Worm (Caenorhabditis elegans) whole organism, mixed stage, embryonic: ENCODE data around the gene cdc-25.3.
A peak's percentile ranks its signal among the peaks of the same experiment; 100 is the strongest.

ENCODE experiments used
- M03D4.4 ChIP-seq: sonication (generic microtip); optimal IDR thresholded peaks from 2 replicates; lab custom pipeline; 2017; ENCODE audit warnings: mild to moderate bottlenecking, missing genetic modification characterization, missing compliant biosample characterization
- bed-3 ChIP-seq: fragments of 200-800 bp; sonication (Bioruptor generic); optimal IDR thresholded peaks from 3 replicates; lab custom pipeline; 2018; ENCODE audit warnings: mild to moderate bottlenecking, missing genetic modification characterization, moderate library complexity, missing compliant biosample characterization
- blmp-1 ChIP-seq: fragments of 150-350 bp; optimal IDR thresholded peaks from 2 replicates; lab custom pipeline; 2014; ENCODE audit warnings: missing biosample characterization, missing genetic modification characterization
- ceh-39 ChIP-seq: fragments of 150-350 bp; optimal IDR thresholded peaks from 2 replicates; lab custom pipeline; 2014; ENCODE audit warnings: missing biosample characterization, missing genetic modification characterization
- ceh-43 ChIP-seq: fragments of 200-800 bp; sonication (Bioruptor generic); optimal IDR thresholded peaks from 2 replicates; lab custom pipeline; 2018; ENCODE audit warnings: mild to moderate bottlenecking, missing genetic modification characterization, moderate library complexity, missing compliant biosample characterization
- ceh-83 ChIP-seq: fragments of 200-800 bp; sonication (Bioruptor generic); optimal IDR thresholded peaks from 2 replicates; lab custom pipeline; 2018; ENCODE audit warnings: mild to moderate bottlenecking, missing genetic modification characterization, missing compliant biosample characterization
- ces-1 ChIP-seq: fragments of 150-350 bp; optimal IDR thresholded peaks from 2 replicates; lab custom pipeline; 2014; ENCODE audit warnings: missing biosample characterization, missing genetic modification reagents, missing genetic modification characterization
- cnd-1 ChIP-seq: fragments of 200-800 bp; sonication (Bioruptor generic); optimal IDR thresholded peaks from 2 replicates; lab custom pipeline; 2018; ENCODE audit warnings: mild to moderate bottlenecking, missing genetic modification characterization, missing compliant biosample characterization
- drap-1 ChIP-seq: fragments of 200-800 bp; sonication (Bioruptor generic); optimal IDR thresholded peaks from 3 replicates; lab custom pipeline; 2018; ENCODE audit warnings: mild to moderate bottlenecking, missing genetic modification characterization, missing compliant biosample characterization
- elt-1 ChIP-seq: sonication (generic microtip); optimal IDR thresholded peaks from 2 replicates; lab custom pipeline; 2017; ENCODE audit warnings: missing genetic modification characterization, mild to moderate bottlenecking, missing compliant biosample characterization, antibody characterized with exemption, moderate library complexity, borderline replicate concordance; ENCODE audit not compliant: insufficient read depth
- elt-3 ChIP-seq: fragments of 150-350 bp; optimal IDR thresholded peaks from 2 replicates; lab custom pipeline; 2014; ENCODE audit warnings: missing biosample characterization, missing genetic modification characterization
- flh-1 ChIP-seq: fragments of 200-800 bp; sonication (Bioruptor generic); optimal IDR thresholded peaks from 2 replicates; lab custom pipeline; 2018; ENCODE audit warnings: mild to moderate bottlenecking, missing genetic modification characterization, moderate library complexity, missing compliant biosample characterization
- ham-2 ChIP-seq: fragments of 200-800 bp; sonication (Bioruptor generic); optimal IDR thresholded peaks from 2 replicates; lab custom pipeline; 2018; ENCODE audit warnings: mild to moderate bottlenecking, missing genetic modification characterization, missing compliant biosample characterization
- hlh-1 ChIP-seq: fragments of 150-350 bp; optimal IDR thresholded peaks from 2 replicates; lab custom pipeline; 2014; ENCODE audit warnings: missing biosample characterization, missing genetic modification reagents, missing genetic modification characterization
- lin-13 ChIP-seq: fragments of 150-350 bp; optimal IDR thresholded peaks from 2 replicates; lab custom pipeline; 2014; ENCODE audit warnings: missing biosample characterization, missing genetic modification characterization
- lin-32 ChIP-seq: fragments of 200-800 bp; sonication (Bioruptor generic); optimal IDR thresholded peaks from 2 replicates; lab custom pipeline; 2018; ENCODE audit warnings: mild to moderate bottlenecking, missing genetic modification characterization, missing compliant biosample characterization
- lsy-2 ChIP-seq: fragments of 150-350 bp; optimal IDR thresholded peaks from 2 replicates; lab custom pipeline; 2014; ENCODE audit warnings: missing biosample characterization, missing genetic modification characterization
- mab-5 ChIP-seq: fragments of 150-350 bp; optimal IDR thresholded peaks from 2 replicates; lab custom pipeline; 2014; ENCODE audit warnings: missing biosample characterization, missing genetic modification characterization
- mep-1 ChIP-seq: fragments of 150-350 bp; optimal IDR thresholded peaks from 2 replicates; lab custom pipeline; 2017; ENCODE audit warnings: missing biosample characterization, missing genetic modification reagents, missing genetic modification characterization, inconsistent platforms
- mls-2 ChIP-seq: sonication (generic microtip); optimal IDR thresholded peaks from 2 replicates; lab custom pipeline; 2016; ENCODE audit warnings: mild to moderate bottlenecking, missing genetic modification characterization, moderate library complexity, missing compliant biosample characterization
- nhr-12 ChIP-seq: fragments of 150-350 bp; optimal IDR thresholded peaks from 2 replicates; lab custom pipeline; 2014; ENCODE audit warnings: missing biosample characterization, missing genetic modification characterization
- nhr-2 ChIP-seq: fragments of 150-350 bp; optimal IDR thresholded peaks from 2 replicates; lab custom pipeline; 2014; ENCODE audit warnings: missing biosample characterization, missing genetic modification characterization
- nhr-237 ChIP-seq: fragments of 150-350 bp; optimal IDR thresholded peaks from 2 replicates; lab custom pipeline; 2014; ENCODE audit warnings: missing biosample characterization, missing genetic modification characterization
- nhr-28 ChIP-seq: fragments of 150-350 bp; optimal IDR thresholded peaks from 2 replicates; lab custom pipeline; 2014; ENCODE audit warnings: missing biosample characterization, missing genetic modification characterization
- nhr-76 ChIP-seq: sonication (generic microtip); optimal IDR thresholded peaks from 2 replicates; lab custom pipeline; 2017; ENCODE audit warnings: missing biosample characterization, missing genetic modification characterization
- pha-4 ChIP-seq: fragments of 150-350 bp; optimal IDR thresholded peaks from 2 replicates; lab custom pipeline; 2018; ENCODE audit warnings: missing biosample characterization, missing genetic modification reagents, missing genetic modification characterization
- sem-2 ChIP-seq: fragments of 200-800 bp; sonication (Bioruptor generic); optimal IDR thresholded peaks from 2 replicates; lab custom pipeline; 2018; ENCODE audit warnings: mild to moderate bottlenecking, missing genetic modification characterization, missing compliant biosample characterization
- snpc-4 ChIP-seq: fragments of 150-350 bp; optimal IDR thresholded peaks from 2 replicates; lab custom pipeline; 2014; ENCODE audit warnings: missing biosample characterization, missing genetic modification characterization
- sptf-1 ChIP-seq: sonication (generic microtip); optimal IDR thresholded peaks from 2 replicates; lab custom pipeline; 2017; ENCODE audit warnings: mild to moderate bottlenecking, missing genetic modification characterization, moderate library complexity, missing compliant biosample characterization
- tbx-8 ChIP-seq: fragments of 200-800 bp; sonication (Bioruptor generic); optimal IDR thresholded peaks from 2 replicates; lab custom pipeline; 2018; ENCODE audit warnings: mild to moderate bottlenecking, missing genetic modification characterization, moderate library complexity, missing compliant biosample characterization
- unc-120 ChIP-seq: sonication (generic microtip); optimal IDR thresholded peaks from 2 replicates; lab custom pipeline; 2017; ENCODE audit warnings: missing genetic modification characterization, missing compliant biosample characterization; ENCODE audit not compliant: poor library complexity, severe bottlenecking
- unc-39 ChIP-seq: fragments of 150-350 bp; optimal IDR thresholded peaks from 2 replicates; lab custom pipeline; 2014; ENCODE audit warnings: missing biosample characterization, missing genetic modification characterization
- unc-62 ChIP-seq: fragments of 150-350 bp; optimal IDR thresholded peaks from 2 replicates; lab custom pipeline; 2014; ENCODE audit warnings: missing biosample characterization, missing genetic modification reagents, missing genetic modification characterization
- zip-8 ChIP-seq: fragments of 150-350 bp; optimal IDR thresholded peaks from 2 replicates; lab custom pipeline; 2014; ENCODE audit warnings: missing biosample characterization, missing genetic modification characterization
- ztf-11 ChIP-seq: fragments of 150-350 bp; optimal IDR thresholded peaks from 2 replicates; lab custom pipeline; 2014; ENCODE audit warnings: missing biosample characterization, missing genetic modification characterization

Gene cdc-25.3

DNA sequence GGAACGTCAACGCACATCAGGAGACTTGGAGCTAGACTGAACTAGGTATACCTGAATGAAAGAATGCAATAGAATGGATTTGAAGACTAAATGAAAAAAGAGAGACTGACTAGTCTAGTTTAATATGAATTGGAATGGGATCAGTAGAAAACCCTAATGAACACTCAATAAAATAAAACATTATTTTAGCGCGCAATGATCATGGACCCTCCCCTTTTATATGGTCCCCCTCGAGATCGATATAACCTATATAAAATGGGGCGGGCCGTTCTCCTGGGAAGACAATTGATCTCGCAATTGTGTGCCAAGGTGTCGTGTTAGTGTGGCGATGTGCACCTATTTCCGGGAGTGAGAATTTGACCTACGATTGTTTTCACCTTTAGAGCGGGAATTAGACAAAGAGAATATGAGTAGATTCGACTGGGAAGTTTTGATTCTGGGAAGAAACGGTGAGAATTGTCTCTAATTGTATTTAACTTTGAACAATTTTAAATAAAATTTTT, at the start of gene cdc-25.3:
cdc-25.3 (minus strand) TSS at position 51 of the 503 bp plus-strand sequence.
- no peak for TF ChIP-seq unc-120 (tag; lab: Kevin White, UChicago)
- TF ChIP-seq elt-1 (tag; lab: Kevin White, UChicago) = no peak
- TF ChIP-seq unc-62 (GFP tag; lab: Kevin White, UChicago) = no peak
- no peak for TF ChIP-seq ces-1 (GFP tag; lab: Kevin White, UChicago)
- TF ChIP-seq unc-39 = no peak
- TF ChIP-seq sptf-1 (tag; lab: Kevin White, UChicago) = no peak
- no peak for TF ChIP-seq blmp-1 (tag; lab: Kevin White, UChicago)
- TF ChIP-seq bed-3 (GFP tag; lab: Kevin White, UChicago) = no peak
- no peak for TF ChIP-seq drap-1 (GFP tag; lab: Kevin White, UChicago)
- no peak for TF ChIP-seq flh-1 (GFP tag; lab: Kevin White, UChicago)
- no peak for TF ChIP-seq lsy-2 (tag; lab: Kevin White, UChicago)
- no peak for TF ChIP-seq sem-2 (GFP tag; lab: Kevin White, UChicago)
- TF ChIP-seq nhr-28 = no peak

DNA sequence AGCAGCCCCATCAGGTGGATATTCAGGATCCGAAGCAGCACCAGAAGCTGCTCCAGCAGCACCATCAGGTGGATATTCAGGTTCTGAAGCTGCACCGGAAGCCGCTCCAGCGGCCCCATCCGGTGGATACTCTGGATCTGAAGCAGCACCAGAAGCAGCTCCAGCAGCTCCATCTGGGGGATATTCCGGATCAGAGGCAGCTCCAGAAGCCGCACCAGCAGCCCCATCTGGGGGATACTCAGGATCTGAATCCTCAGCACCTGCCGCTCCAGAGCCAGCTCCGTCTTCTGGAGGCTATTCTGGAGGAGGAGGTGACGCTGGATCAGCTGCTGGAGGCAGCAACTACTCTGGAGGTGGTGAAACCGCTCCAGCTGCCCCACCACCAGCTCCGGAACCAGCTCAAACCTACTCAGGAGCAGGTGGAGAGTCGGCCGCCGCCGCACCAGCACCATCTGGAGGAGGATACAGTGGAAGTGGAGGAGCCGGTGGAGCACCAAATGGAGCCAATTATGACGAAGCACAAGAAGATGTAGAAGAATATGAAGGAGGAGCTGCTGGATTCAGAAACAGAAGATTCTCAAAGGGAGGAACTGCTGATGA, 47.1 kb upstream of the cdc-25.3 start:
- TF ChIP-seq cnd-1 = no peak
- no peak for TF ChIP-seq zip-8 (tag; lab: Kevin White, UChicago)
- TF ChIP-seq, all 35 proteins: peak for 0

DNA sequence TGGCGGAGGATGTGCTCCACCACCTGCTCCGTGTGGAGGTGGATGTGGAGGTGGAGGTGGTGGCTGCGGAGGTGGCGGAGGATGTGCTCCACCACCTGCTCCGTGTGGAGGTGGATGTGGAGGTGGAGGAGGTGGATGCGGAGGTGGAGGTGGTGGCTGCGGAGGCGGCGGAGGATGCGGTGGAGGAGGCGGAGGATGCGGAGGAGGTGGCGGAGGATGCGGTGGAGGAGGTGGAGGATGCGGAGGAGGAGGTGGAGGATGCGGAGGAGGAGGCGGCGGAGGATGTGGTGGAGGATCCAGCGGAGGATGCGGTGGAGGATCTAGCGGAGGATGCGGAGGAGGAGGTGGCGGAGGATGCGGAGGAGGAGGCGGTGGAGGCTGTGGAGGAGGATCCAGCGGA, 44.7 kb upstream of the cdc-25.3 start:
- TF ChIP-seq sptf-1 (tag; lab: Kevin White, UChicago) (peak; percentile 21), tbx-8 (no peak), mab-5 (no peak), nhr-12 (tag; lab: Kevin White, UChicago) (no peak), M03D4.4 (no peak), cnd-1 (peak; percentile 40)

DNA sequence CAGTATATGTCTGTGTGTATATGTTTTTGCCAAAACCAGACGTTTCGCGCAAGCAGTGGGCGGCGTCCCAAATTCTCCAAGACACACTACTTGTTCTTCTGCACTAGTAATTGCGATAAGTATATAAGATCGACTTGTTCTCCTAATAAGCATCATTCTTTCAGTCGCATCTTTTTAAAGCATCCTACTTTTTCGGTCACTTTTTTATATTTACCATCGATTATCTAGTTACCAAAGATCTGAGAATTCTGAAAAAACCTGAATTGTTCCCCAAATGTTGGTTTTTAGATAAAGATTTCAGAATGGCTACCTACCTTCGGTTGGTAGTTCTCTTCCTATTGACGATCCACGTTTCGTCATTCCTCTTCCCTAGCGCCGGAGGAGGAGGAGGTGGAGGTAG, 44.3 kb upstream of the cdc-25.3 start, which contains the start of gene grl-25:
grl-25 (plus strand) TSS at position 301 of the 400 bp plus-strand sequence.
- TF ChIP-seq ceh-43 = no peak
- no peak for TF ChIP-seq ham-2 (GFP tag; lab: Kevin White, UChicago)
- no peak for TF ChIP-seq lin-32 (GFP tag; lab: Kevin White, UChicago)
- TF ChIP-seq mab-5 = no peak
- TF ChIP-seq cnd-1 = no peak
- no peak for TF ChIP-seq zip-8 (tag; lab: Kevin White, UChicago)
- no peak for TF ChIP-seq unc-39
- no peak for TF ChIP-seq lin-13 (tag; lab: Kevin White, UChicago)
- no peak for TF ChIP-seq lsy-2 (tag; lab: Kevin White, UChicago)
- TF ChIP-seq, all 35 proteins: peak for 0

DNA sequence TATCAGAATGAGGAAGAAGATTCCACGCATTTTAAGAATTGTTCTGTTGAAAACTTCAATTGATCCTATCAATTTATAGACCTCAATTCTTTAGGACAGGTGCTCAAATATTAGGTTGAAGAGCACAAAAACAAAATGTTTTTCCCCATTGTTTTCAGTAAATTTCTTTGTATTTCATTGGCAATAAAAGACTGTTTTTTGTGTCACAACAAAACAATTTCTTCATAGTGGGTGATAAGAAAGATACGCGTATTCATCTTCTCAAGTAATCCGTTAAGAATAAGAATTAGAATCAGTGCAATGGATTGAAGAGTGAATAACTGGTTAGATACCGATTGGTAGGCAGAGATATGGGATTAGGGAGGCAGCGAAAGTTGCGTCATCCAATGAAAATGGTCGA, 42.9 kb upstream of the cdc-25.3 start, which contains the start of gene ZK643.6:
ZK643.6 (minus strand) TSS at position 101 of the 400 bp plus-strand sequence.
- no peak for TF ChIP-seq snpc-4 (tag; lab: Kevin White, UChicago)
- TF ChIP-seq zip-8 (tag; lab: Kevin White, UChicago) = peak; percentile 29

DNA sequence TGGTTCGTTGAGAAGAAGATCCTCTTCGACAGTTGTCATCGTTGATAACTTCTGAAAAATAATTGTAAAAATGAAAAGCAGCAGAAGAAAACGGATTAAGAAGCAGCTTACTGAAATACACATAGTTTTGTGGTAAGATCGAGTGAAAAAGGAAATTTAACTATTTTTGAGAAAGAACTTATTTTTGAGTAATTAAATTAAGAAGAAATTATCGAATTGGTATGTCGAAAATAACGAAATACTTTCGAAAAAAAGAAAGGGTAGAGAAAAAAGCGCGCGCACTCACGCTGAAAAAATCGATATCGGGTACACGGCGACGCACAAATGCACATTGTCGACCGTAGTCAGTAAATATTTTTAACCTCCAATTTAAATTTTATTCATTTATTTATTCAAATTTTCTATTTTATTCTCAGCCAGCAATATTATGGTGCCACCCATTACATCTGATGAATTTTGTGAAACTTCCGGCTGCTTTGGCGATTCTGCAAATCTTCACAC, 38.5 kb upstream of the cdc-25.3 start, which contains the start of the genes ZK643.5 and ZK643.2:
ZK643.5 (minus strand) TSS at position 51 of the 501 bp plus-strand sequence.
ZK643.2 (plus strand) TSS at position 395 of the 501 bp plus-strand sequence.
- TF ChIP-seq nhr-76 (tag; lab: Kevin White, UChicago) (no peak), cnd-1 (no peak), ztf-11 (no peak), unc-62 (GFP tag; lab: Kevin White, UChicago) (no peak), mep-1 (tag; lab: Kevin White, UChicago) (peak; percentile 69), snpc-4 (tag; lab: Kevin White, UChicago) (no peak), flh-1 (GFP tag; lab: Kevin White, UChicago) (no peak), sem-2 (GFP tag; lab: Kevin White, UChicago) (no peak), sptf-1 (tag; lab: Kevin White, UChicago) (no peak), nhr-2 (tag; lab: Kevin White, UChicago) (no peak), blmp-1 (tag; lab: Kevin White, UChicago) (no peak), nhr-12 (tag; lab: Kevin White, UChicago) (no peak), elt-1 (tag; lab: Kevin White, UChicago) (no peak), ceh-83 (GFP tag; lab: Kevin White, UChicago) (no peak), pha-4 (peak; percentile 15), M03D4.4 (no peak), unc-120 (tag; lab: Kevin White, UChicago) (no peak), ces-1 (GFP tag; lab: Kevin White, UChicago) (peak; percentile 64), lin-13 (tag; lab: Kevin White, UChicago) (peak; percentile 23), ceh-43 (no peak), drap-1 (GFP tag; lab: Kevin White, UChicago) (no peak), lin-32 (GFP tag; lab: Kevin White, UChicago) (no peak), unc-39 (no peak), lsy-2 (tag; lab: Kevin White, UChicago) (peak; percentile 94), tbx-8 (no peak), ceh-39 (tag; lab: Kevin White, UChicago) (peak; percentile 97), mls-2 (tag; lab: Kevin White, UChicago) (no peak), nhr-237 (tag; lab: Kevin White, UChicago) (no peak), bed-3 (GFP tag; lab: Kevin White, UChicago) (no peak), elt-3 (tag; lab: Kevin White, UChicago) (no peak), mab-5 (no peak), zip-8 (tag; lab: Kevin White, UChicago) (no peak), hlh-1 (tag; lab: Kevin White, UChicago) (no peak)
